Worm (Caenorhabditis elegans) whole organism, young adult: Measurements from ENCODE around the gene F46B3.1.

Experiments
- B0019.2 ChIP-seq: fragments of 200-800 bp; sonication (Bioruptor generic); conservative IDR thresholded peaks from 2 replicates; pipeline ENCODE4 v1.3.6; 2022; ENCODE audit warnings: missing genetic modification reagents, missing genetic modification characterization, missing compliant biosample characterization
- B0035.1 ChIP-seq: sonication (generic microtip); optimal IDR thresholded peaks from 2 replicates; lab custom pipeline; 2016; ENCODE audit warnings: missing genetic modification characterization, mild to moderate bottlenecking, missing compliant biosample characterization, missing genotype, missing genetic modification reagents
- F10E7.11 ChIP-seq: sonication (generic microtip); optimal IDR thresholded peaks from 2 replicates; lab custom pipeline; 2017; ENCODE audit warnings: mild to moderate bottlenecking, missing genetic modification characterization, moderate library complexity, missing compliant biosample characterization
- F23B12.7 ChIP-seq: sonication (generic microtip); optimal IDR thresholded peaks from 2 replicates; lab custom pipeline; 2017; ENCODE audit warnings: missing genetic modification characterization, mild to moderate bottlenecking, missing compliant biosample characterization, antibody characterized with exemption, moderate library complexity; ENCODE audit not compliant: insufficient read depth
- F33H1.4 ChIP-seq: fragments of 200-800 bp; sonication (Bioruptor generic); IDR thresholded peaks from 2 replicates; pipeline ENCODE4 v1.3.6; 2022; ENCODE audit warnings: missing genetic modification reagents, missing genetic modification characterization, missing compliant biosample characterization
- F37B4.10 ChIP-seq: fragments of 200-800 bp; sonication (Bioruptor generic); IDR thresholded peaks from 2 replicates; pipeline ENCODE4 v1.3.6; 2022; ENCODE audit warnings: missing genetic modification characterization, missing compliant biosample characterization
- F39B2.1 ChIP-seq: fragments of 200-800 bp; sonication (Bioruptor generic); IDR thresholded peaks from 2 replicates; pipeline ENCODE4 v1.3.6; 2022; ENCODE audit warnings: missing genetic modification reagents, missing genetic modification characterization, missing compliant biosample characterization
- F49E8.2 ChIP-seq: sonication (generic microtip); optimal IDR thresholded peaks from 3 replicates; lab custom pipeline; 2017; ENCODE audit warnings: missing genetic modification characterization, mild to moderate bottlenecking, missing compliant biosample characterization, antibody characterized with exemption, moderate library complexity; ENCODE audit not compliant: insufficient read depth
- F57A8.1 ChIP-seq: fragments of 200-800 bp; sonication (Bioruptor generic); optimal IDR thresholded peaks from 2 replicates; lab custom pipeline; 2018; ENCODE audit warnings: mild to moderate bottlenecking, missing genetic modification characterization, moderate library complexity, missing compliant biosample characterization
- T07F8.4 ChIP-seq: sonication (generic microtip); optimal IDR thresholded peaks from 2 replicates; lab custom pipeline; 2016; ENCODE audit warnings: mild to moderate bottlenecking, missing genetic modification characterization, moderate library complexity, missing compliant biosample characterization
- Y95B8A.8 ChIP-seq: fragments of 200-800 bp; sonication (Bioruptor generic); IDR thresholded peaks from 2 replicates; pipeline ENCODE4 v1.3.6; 2022; ENCODE audit warnings: missing genetic modification reagents, missing genetic modification characterization, missing compliant biosample characterization
- attf-5 ChIP-seq: fragments of 200-800 bp; sonication (Bioruptor generic); optimal IDR thresholded peaks from 2 replicates; lab custom pipeline; 2018; ENCODE audit warnings: mild to moderate bottlenecking, missing genetic modification characterization, missing compliant biosample characterization
- bed-2 ChIP-seq: fragments of 200-800 bp; sonication (Bioruptor generic); IDR thresholded peaks from 2 replicates; pipeline ENCODE4 v1.3.6; 2022; ENCODE audit warnings: missing genetic modification reagents, missing genetic modification characterization, missing compliant biosample characterization
- ccch-3 ChIP-seq: fragments of 200-800 bp; sonication (Bioruptor generic); optimal IDR thresholded peaks from 2 replicates; lab custom pipeline; 2018; ENCODE audit warnings: mild to moderate bottlenecking, missing genetic modification characterization, missing compliant biosample characterization
- ceh-27 ChIP-seq: fragments of 200-800 bp; sonication (Bioruptor generic); optimal IDR thresholded peaks from 2 replicates; lab custom pipeline; 2018; ENCODE audit warnings: mild to moderate bottlenecking, missing genetic modification characterization, moderate library complexity, missing compliant biosample characterization
- egl-18 ChIP-seq: fragments of 200-800 bp; sonication (Bioruptor generic); IDR thresholded peaks from 2 replicates; pipeline ENCODE4 v1.3.6; 2022; ENCODE audit warnings: missing genetic modification reagents, missing genetic modification characterization, missing compliant biosample characterization
- ekl-4 ChIP-seq: fragments of 200-800 bp; sonication (Bioruptor generic); IDR thresholded peaks from 2 replicates; pipeline ENCODE4 v1.3.6; 2022; ENCODE audit warnings: missing genetic modification reagents, missing genetic modification characterization, missing compliant biosample characterization
- fkh-3 ChIP-seq: sonication (generic microtip); optimal IDR thresholded peaks from 2 replicates; lab custom pipeline; 2016; ENCODE audit warnings: mild to moderate bottlenecking, missing genetic modification characterization, missing compliant biosample characterization
- hlh-26 ChIP-seq: fragments of 200-800 bp; sonication (Bioruptor generic); conservative IDR thresholded peaks from 2 replicates; pipeline ENCODE4 v1.3.6; 2022; ENCODE audit warnings: missing genetic modification reagents, missing genetic modification characterization, missing compliant biosample characterization
- hrde-1 ChIP-seq: sonication (generic microtip); optimal IDR thresholded peaks from 2 replicates; lab custom pipeline; 2016; ENCODE audit warnings: missing genetic modification characterization, mild to moderate bottlenecking, missing compliant biosample characterization, moderate library complexity, missing genotype, missing genetic modification reagents, borderline replicate concordance
- lin-26 ChIP-seq: fragments of 200-800 bp; sonication (Bioruptor generic); IDR thresholded peaks from 2 replicates; pipeline ENCODE4 v1.3.6; 2022; ENCODE audit warnings: missing genetic modification reagents, missing genetic modification characterization, missing compliant biosample characterization
- lsy-27 ChIP-seq: sonication (generic microtip); optimal IDR thresholded peaks from 2 replicates; lab custom pipeline; 2017; ENCODE audit warnings: missing genetic modification characterization, mild to moderate bottlenecking, missing compliant biosample characterization, antibody characterized with exemption, missing genotype, borderline replicate concordance; ENCODE audit not compliant: insufficient read depth
- madf-8 ChIP-seq: fragments of 200-800 bp; sonication (Bioruptor generic); conservative IDR thresholded peaks from 2 replicates; pipeline ENCODE4 v1.3.6; 2022; ENCODE audit warnings: missing genetic modification reagents, missing genetic modification characterization, missing compliant biosample characterization
- mcd-1 ChIP-seq: fragments of 200-800 bp; sonication (Bioruptor generic); IDR thresholded peaks from 2 replicates; pipeline ENCODE4 v1.3.6; 2022; ENCODE audit warnings: missing genetic modification reagents, missing genetic modification characterization, missing compliant biosample characterization
- nfya-2 ChIP-seq: fragments of 200-800 bp; sonication (Bioruptor generic); IDR thresholded peaks from 2 replicates; pipeline ENCODE4 v1.3.6; 2022; ENCODE audit warnings: missing genetic modification reagents, missing genetic modification characterization, missing compliant biosample characterization
- nhr-179 ChIP-seq: sonication (generic microtip); optimal IDR thresholded peaks from 2 replicates; lab custom pipeline; 2016; ENCODE audit warnings: mild to moderate bottlenecking, missing genetic modification characterization, missing compliant biosample characterization
- nhr-27 ChIP-seq: fragments of 200-800 bp; sonication (Bioruptor generic); optimal IDR thresholded peaks from 2 replicates; lab custom pipeline; 2018; ENCODE audit warnings: mild to moderate bottlenecking, missing genetic modification characterization, moderate library complexity, missing compliant biosample characterization
- nhr-80 ChIP-seq: sonication (generic microtip); optimal IDR thresholded peaks from 2 replicates; lab custom pipeline; 2016; ENCODE audit warnings: missing genetic modification characterization, missing compliant biosample characterization
- nhr-90 ChIP-seq: sonication (generic microtip); optimal IDR thresholded peaks from 2 replicates; lab custom pipeline; 2016; ENCODE audit warnings: missing genotype, mild to moderate bottlenecking, missing genetic modification characterization, missing compliant biosample characterization
- pbrm-1 ChIP-seq: fragments of 200-800 bp; sonication (Bioruptor generic); IDR thresholded peaks from 2 replicates; pipeline ENCODE4 v1.3.6; 2022; ENCODE audit warnings: missing genetic modification reagents, missing genetic modification characterization, missing compliant biosample characterization
- pha-4 ChIP-seq: fragments of 150-350 bp; sonication (generic microtip); optimal IDR thresholded peaks from 2 replicates; lab custom pipeline; 2014; ENCODE audit warnings: missing biosample characterization, missing genetic modification reagents, missing genetic modification characterization
- rec-8 ChIP-seq, 2 experiments: sonication (generic microtip); optimal IDR thresholded peaks; 2 replicates each; lab custom pipeline; 2016; ENCODE audit warnings: mild to moderate bottlenecking in 2 of 2, missing genetic modification characterization in 2 of 2, missing genetic modification reagents in 2 of 2, missing genotype in 2 of 2, missing biosample characterization in 1 of 2, missing compliant biosample characterization in 1 of 2, moderate library complexity in 1 of 2
- repo-1 ChIP-seq: sonication (generic microtip); optimal IDR thresholded peaks from 2 replicates; lab custom pipeline; 2017; ENCODE audit warnings: mild to moderate bottlenecking, missing genetic modification characterization, missing compliant biosample characterization
- sdz-38 ChIP-seq: sonication (generic microtip); optimal IDR thresholded peaks from 2 replicates; lab custom pipeline; 2016; ENCODE audit warnings: missing genotype, missing genetic modification characterization, missing compliant biosample characterization
- snpc-3.4 ChIP-seq: sonication (generic microtip); optimal IDR thresholded peaks from 2 replicates; lab custom pipeline; 2017; ENCODE audit warnings: missing genetic modification characterization, mild to moderate bottlenecking, missing compliant biosample characterization, antibody characterized with exemption, moderate library complexity, missing genotype, missing genetic modification reagents
- snpc-4 ChIP-seq, 5 experiments: fragments of 150-350 bp in 1 of 5; sonication (generic microtip) in 4 of 5; optimal IDR thresholded peaks; 2 replicates each; lab custom pipeline; 2014 to 2018; ENCODE audit warnings: missing genetic modification characterization in 5 of 5, missing biosample characterization in 3 of 5, antibody characterized with exemption in 2 of 5, mild to moderate bottlenecking in 2 of 5, missing compliant biosample characterization in 2 of 5, missing genotype in 2 of 5, moderate library complexity in 2 of 5, missing genetic modification reagents in 1 of 5
- sptf-2 ChIP-seq: fragments of 200-800 bp; sonication (Bioruptor generic); optimal IDR thresholded peaks from 2 replicates; lab custom pipeline; 2018; ENCODE audit warnings: mild to moderate bottlenecking, missing genetic modification characterization, missing compliant biosample characterization
- tlf-1 ChIP-seq: fragments of 200-800 bp; sonication (Bioruptor generic); optimal IDR thresholded peaks from 2 replicates; lab custom pipeline; 2018; ENCODE audit warnings: mild to moderate bottlenecking, missing genetic modification characterization, missing compliant biosample characterization
- ztf-22 ChIP-seq: fragments of 200-800 bp; sonication (Bioruptor generic); optimal IDR thresholded peaks from 2 replicates; lab custom pipeline; 2018; ENCODE audit warnings: mild to moderate bottlenecking, missing genetic modification characterization, moderate library complexity, missing compliant biosample characterization
- ztf-28 ChIP-seq: fragments of 200-800 bp; sonication (Bioruptor generic); IDR thresholded peaks from 2 replicates; pipeline ENCODE4 v1.3.6; 2022; ENCODE audit warnings: missing genetic modification reagents, missing genetic modification characterization, missing compliant biosample characterization
- ztf-3 ChIP-seq: fragments of 200-800 bp; sonication (Bioruptor generic); optimal IDR thresholded peaks from 2 replicates; lab custom pipeline; 2018; ENCODE audit warnings: mild to moderate bottlenecking, missing genetic modification characterization, missing compliant biosample characterization

F46B3.1 gene

ce11 chrV:20597076-20597475, at the start of gene F46B3.1:
F46B3.1 (minus strand) TSS chrV:20597176.
- TF ChIP-seq nfya-2 (GFP tag; lab: Robert Waterston, UW) (no peak), F39B2.1 (GFP tag; lab: Robert Waterston, UW) (no peak), egl-18 (GFP tag; lab: Robert Waterston, UW) (no peak), ceh-27 (no peak), lin-26 (GFP tag; lab: Robert Waterston, UW) (no peak), ztf-22 (GFP tag; lab: Kevin White, UChicago) (no peak), F10E7.11 (tag; lab: Kevin White, UChicago) (no peak), repo-1 (no peak), bed-2 (GFP tag; lab: Robert Waterston, UW) (no peak), rec-8 (tag; optimal IDR thresholded peaks at IDR 0.05; lab: Kevin White, UChicago) (no peak), ccch-3 (GFP tag; lab: Kevin White, UChicago) (no peak), ztf-28 (no peak), pbrm-1 (GFP tag; lab: Robert Waterston, UW) (no peak), T07F8.4 (tag; lab: Kevin White, UChicago) (no peak), B0035.1 (tag; lab: Kevin White, UChicago) (no peak), sptf-2 (GFP tag; lab: Kevin White, UChicago) (no peak), madf-8 (GFP tag; lab: Robert Waterston, UW) (no peak), tlf-1 (GFP tag; lab: Kevin White, UChicago) (no peak), nhr-80 (tag; lab: Kevin White, UChicago) (no peak), F49E8.2 (tag; lab: Kevin White, UChicago) (no peak)

- no peak for TF ChIP-seq F23B12.7
- no peak for TF ChIP-seq snpc-4 (GFP tag; optimal IDR thresholded peaks at IDR 0.05; lab: Kevin White, UChicago)
- TF ChIP-seq snpc-4 (tag; optimal IDR thresholded peaks at IDR 0.05; lab: Kevin White, UChicago), result no peak
- TF ChIP-seq hrde-1 (tag; lab: Kevin White, UChicago), result no peak
- TF ChIP-seq ztf-3 (GFP tag; lab: Kevin White, UChicago), result no peak
- TF ChIP-seq nhr-90 (tag; lab: Kevin White, UChicago), result no peak
- no peak for TF ChIP-seq nhr-27 (tag; lab: Kevin White, UChicago)
- no peak for TF ChIP-seq lsy-27
- TF ChIP-seq F57A8.1 (GFP tag; lab: Kevin White, UChicago), result no peak
- TF ChIP-seq ztf-28, result no peak
- no peak for TF ChIP-seq ztf-22 (GFP tag; lab: Kevin White, UChicago)
- TF ChIP-seq hlh-26 (GFP tag; lab: Robert Waterston, UW), result no peak
- TF ChIP-seq ekl-4, result no peak
- no peak for TF ChIP-seq snpc-3.4 (tag; lab: Kevin White, UChicago)
- TF ChIP-seq nhr-179, result no peak
- TF ChIP-seq B0019.2, result no peak
- TF ChIP-seq fkh-3, result no peak
- TF ChIP-seq pbrm-1 (GFP tag; lab: Robert Waterston, UW), result no peak
- TF ChIP-seq, all 124 proteins: peak for 0
These were observed 48.5 kb upstream of the F46B3.1 start for ce11 chrV:20645479-20645878.

ce11 chrV:20641896-20642295, 44.9 kb upstream of the F46B3.1 start, which contains the start of gene srxa-15:
srxa-15 (plus strand) TSS chrV:20642196.
- TF ChIP-seq mcd-1 (GFP tag; lab: Robert Waterston, UW) (no peak), nhr-27 (tag; lab: Kevin White, UChicago) (no peak), sdz-38 (tag; lab: Kevin White, UChicago) (no peak), Y95B8A.8 (no peak), sptf-2 (GFP tag; lab: Kevin White, UChicago) (no peak), F37B4.10 (GFP tag; lab: Robert Waterston, UW) (no peak), F33H1.4 (no peak), attf-5 (GFP tag; lab: Kevin White, UChicago) (no peak), pha-4 (no peak), nhr-179 (no peak), F23B12.7 (no peak)
